Worm (Caenorhabditis elegans): ENCODE results near the gene clec-156.

DNA sequence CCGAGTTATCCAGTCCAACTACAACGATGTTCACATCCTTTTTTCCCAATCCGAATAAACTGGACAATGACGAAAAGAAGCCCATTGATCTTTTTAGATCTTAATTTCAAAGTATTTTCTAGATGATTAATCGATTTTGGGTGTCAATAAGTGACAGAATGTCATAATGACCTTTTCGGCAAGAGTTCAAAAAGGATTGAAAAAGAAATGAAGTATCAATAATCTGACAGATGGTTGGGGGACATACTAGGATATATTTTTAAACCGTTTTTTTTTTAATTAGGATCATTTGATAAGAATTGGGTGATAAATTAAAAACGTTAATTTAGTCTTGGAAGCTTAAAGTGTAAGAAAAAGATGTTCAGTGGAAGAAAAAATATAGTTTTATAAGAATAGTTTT lies 27.3 kb downstream of the clec-156 start, which contains the start of gene arl-6:
- TF ChIP-seq ztf-29 (GFP tag; IDR thresholded peaks at IDR 0.05) (no peak), ref-1 (GFP tag; conservative IDR thresholded peaks at IDR 0.05) (no peak), flt-1 (GFP tag; IDR thresholded peaks at IDR 0.05) (no peak), cog-1 (tag; optimal IDR thresholded peaks at IDR 0.05) (no peak)

Data from whole organism, midembryonic.